Fruit fly (Drosophila melanogaster): ENCODE measurements around the gene CG7148.

CG7148 gene

DNA sequence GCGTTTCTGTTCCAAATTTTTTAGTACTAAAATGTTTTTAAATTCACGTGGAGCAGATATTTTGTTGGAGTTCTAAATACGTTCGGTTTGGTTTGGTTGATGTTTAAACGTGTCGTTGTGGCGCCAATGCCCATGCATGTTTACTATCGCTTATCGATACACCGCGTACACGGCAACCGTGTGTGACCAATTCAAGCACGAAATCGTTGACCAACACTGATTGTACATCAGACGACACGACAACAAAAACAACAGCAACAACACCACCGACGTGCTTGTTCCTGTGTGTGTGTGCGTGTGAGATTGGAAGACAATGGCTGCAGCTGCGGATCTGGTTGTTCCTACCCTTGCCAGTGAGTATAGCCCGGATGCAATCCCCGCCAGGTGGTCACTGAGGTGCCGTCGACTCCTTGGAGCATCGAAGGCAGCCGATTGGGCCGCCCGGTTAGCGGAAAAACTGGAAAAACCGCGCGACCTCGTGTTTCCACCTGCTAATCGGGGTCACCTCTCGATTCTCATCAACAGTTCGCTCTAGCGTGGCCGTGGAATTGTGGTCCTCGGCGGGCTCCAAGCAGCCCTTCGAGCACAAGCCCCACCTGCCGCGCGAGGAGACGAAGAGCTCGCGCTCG, 7.2 kb downstream of the CG7148 start, which contains the start of gene eIF2A (continued):
- peak; percentile 54 for TF ChIP-seq ind (GFP tag; optimal IDR thresholded peaks at IDR 0.05)
- peak; percentile 78 for TF ChIP-seq phol (tag; optimal IDR thresholded peaks at IDR 0.05)
- peak; percentile 32 for TF ChIP-seq CG8924 (tag; optimal IDR thresholded peaks at IDR 0.05)
- TF ChIP-seq Nf-YA (GFP tag; IDR thresholded peaks at IDR 0.05): no peak
- TF ChIP-seq CG13894 (tag; optimal IDR thresholded peaks at IDR 0.05): peak; percentile 80

DNA sequence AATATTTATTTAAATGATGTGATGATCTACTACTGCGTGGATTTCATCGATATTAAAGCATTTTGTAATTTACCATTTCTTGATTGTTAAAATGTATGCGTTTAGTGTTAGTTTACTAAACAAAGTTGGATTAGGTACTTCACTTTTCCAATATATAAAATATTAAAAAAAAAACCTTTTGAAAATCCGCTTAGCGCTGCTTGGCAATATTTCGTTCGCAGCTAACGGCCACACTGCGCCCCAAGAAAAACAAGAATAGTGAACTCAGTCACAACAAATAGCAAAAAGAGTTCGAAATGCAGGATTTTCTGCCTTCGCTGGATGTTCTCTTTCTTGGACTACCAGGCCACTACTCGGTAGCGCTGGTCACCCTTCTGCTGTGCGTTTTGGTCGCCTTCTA, 8.8 kb downstream of the CG7148 start, which contains the start of gene CG7407:
Gene CG7407, plus strand, starts transcription at position 226 of the 400 bp plus-strand sequence.
- TF ChIP-seq Drgx (GFP tag; IDR thresholded peaks at IDR 0.05) (no peak), Abd-B (GFP tag; optimal IDR thresholded peaks at IDR 0.05) (no peak), GATAe (GFP tag; conservative IDR thresholded peaks at IDR 0.05) (no peak), az2 (GFP tag; optimal IDR thresholded peaks at IDR 0.05) (no peak), CG12391 (tag; optimal IDR thresholded peaks at IDR 0.05) (peak; percentile 37), Hand (GFP tag; optimal IDR thresholded peaks at IDR 0.05) (no peak), bowl (GFP tag; IDR thresholded peaks at IDR 0.05) (no peak), BEAF-32 (GFP tag; optimal IDR thresholded peaks at IDR 0.05) (peak; percentile 19), sqz (GFP tag; optimal IDR thresholded peaks at IDR 0.05) (no peak), zf30C (GFP tag; optimal IDR thresholded peaks at IDR 0.05) (no peak), yki (optimal IDR thresholded peaks at IDR 0.05) (no peak), CG10543 (GFP tag; optimal IDR thresholded peaks at IDR 0.05) (no peak), odd (GFP tag; optimal IDR thresholded peaks at IDR 0.05) (no peak), CG9437 (GFP tag; optimal IDR thresholded peaks at IDR 0.05) (no peak), Antp (GFP tag; optimal IDR thresholded peaks at IDR 0.05) (no peak), CG2116 (GFP tag; optimal IDR thresholded peaks at IDR 0.05) (peak; percentile 46), org-1 (GFP tag; optimal IDR thresholded peaks at IDR 0.05) (no peak), CG7839 (tag; optimal IDR thresholded peaks at IDR 0.05) (no peak), HLHmδ (GFP tag; optimal IDR thresholded peaks at IDR 0.05) (no peak), D19A (tag; optimal IDR thresholded peaks at IDR 0.05) (no peak), slbo (GFP tag; IDR thresholded peaks at IDR 0.05) (no peak), MBD-R2 (GFP tag; IDR thresholded peaks at IDR 0.05) (peak; percentile 59), stc (GFP tag; IDR thresholded peaks at IDR 0.05) (no peak), CG14710 (tag; optimal IDR thresholded peaks at IDR 0.05) (peak; percentile 19), Med (GFP tag) (peak; percentile 34), ATbp (GFP tag; optimal IDR thresholded peaks at IDR 0.05) (no peak), CG10267 (tag; optimal IDR thresholded peaks at IDR 0.05) (peak; percentile 50), caup (GFP tag; optimal IDR thresholded peaks at IDR 0.05; ENCODE audit: severe bottlenecking) (no peak), CG11085 (GFP tag; IDR thresholded peaks at IDR 0.05) (no peak), E2f2 (GFP tag; IDR thresholded peaks at IDR 0.05) (peak; percentile 65), fd3F (GFP tag; optimal IDR thresholded peaks at IDR 0.05) (no peak), klu (GFP tag; IDR thresholded peaks at IDR 0.05) (no peak), bsh (GFP tag; optimal IDR thresholded peaks at IDR 0.05) (peak in 1 of 2 experiments; percentile 23), Kr (GFP tag; optimal IDR thresholded peaks at IDR 0.05) (no peak), C15 (GFP tag; IDR thresholded peaks at IDR 0.05) (no peak), Hmr (GFP tag; optimal IDR thresholded peaks at IDR 0.05) (no peak), pzg (GFP tag; optimal IDR thresholded peaks at IDR 0.05) (peak; percentile 32), sim (GFP tag; IDR thresholded peaks at IDR 0.05) (no peak), CG14014 (GFP tag; IDR thresholded peaks at IDR 0.05) (no peak), CG12744 (GFP tag; optimal IDR thresholded peaks at IDR 0.05) (no peak), CG4360 (GFP tag; IDR thresholded peaks at IDR 0.05) (no peak), trem (tag; optimal IDR thresholded peaks at IDR 0.05) (no peak), chn (GFP tag; optimal IDR thresholded peaks at IDR 0.05) (no peak), CG6689 (GFP tag; IDR thresholded peaks at IDR 0.05) (no peak)
